Fruit fly (Drosophila melanogaster): ENCODE measurements around the gene CG15177.

Gene CG15177

DNA sequence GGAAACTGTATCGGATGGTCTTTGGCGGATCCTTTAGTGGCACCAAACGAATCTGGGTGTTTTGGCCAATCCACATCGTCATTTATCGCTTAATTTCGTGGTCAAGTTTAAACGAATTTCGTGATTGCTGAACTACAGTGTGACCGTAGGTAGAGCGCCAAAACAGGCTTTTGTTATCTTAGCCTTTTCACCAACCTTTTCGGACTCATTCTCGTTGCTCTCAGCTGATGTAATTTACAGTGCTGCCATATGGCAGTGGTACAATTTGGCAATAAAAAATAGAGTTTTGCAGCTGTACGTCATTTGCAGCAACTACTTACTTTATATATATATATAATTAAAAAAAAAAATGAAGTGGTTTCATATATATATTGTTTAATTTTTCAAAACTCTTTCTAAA, 30.8 kb upstream of the CG15177 start, which contains the start of gene agt:
agt (minus strand) TSS at position 160 of the 400 bp plus-strand sequence.
- peak; percentile 66 for TF ChIP-seq YL-1 (GFP tag; optimal IDR thresholded peaks at IDR 0.05)
- peak; percentile 4 for TF ChIP-seq Sin3A (optimal IDR thresholded peaks at IDR 0.05)
- peak; percentile 3 for TF ChIP-seq NC2β (GFP tag; optimal IDR thresholded peaks at IDR 0.05)
- TF ChIP-seq CG3065 (GFP tag; optimal IDR thresholded peaks at IDR 0.05), result no peak
- peak; percentile 71 for TF ChIP-seq CTCF (GFP tag; optimal IDR thresholded peaks at IDR 0.05)
- peak; percentile 28 for TF ChIP-seq nmo (GFP tag; optimal IDR thresholded peaks at IDR 0.05)
- peak; percentile 40 for TF ChIP-seq CG12391 (tag; optimal IDR thresholded peaks at IDR 0.05)
- no peak for TF ChIP-seq CG7271 (tag; optimal IDR thresholded peaks at IDR 0.05)
- TF ChIP-seq CG31441 (GFP tag; IDR thresholded peaks at IDR 0.05), result 0 out of 2 replicates have a peak, but pooled peaks have one; percentile 17
- TF ChIP-seq CG12659 (GFP tag; optimal IDR thresholded peaks at IDR 0.05), result peak; percentile 49
- TF ChIP-seq CG11504 (tag; optimal IDR thresholded peaks at IDR 0.05), result peak; percentile 39
- no peak for TF ChIP-seq CG8478 (optimal IDR thresholded peaks at IDR 0.05)
- TF ChIP-seq Abd-B (GFP tag; optimal IDR thresholded peaks at IDR 0.05), result peak; percentile 78
- TF ChIP-seq stwl (tag; optimal IDR thresholded peaks at IDR 0.05), result peak; percentile 93
- TF ChIP-seq BEAF-32 (GFP tag; optimal IDR thresholded peaks at IDR 0.05), result peak; percentile 51
- peak; percentile 98 for TF ChIP-seq CG12155 (GFP tag; optimal IDR thresholded peaks at IDR 0.05)
- peak; percentile 57 for TF ChIP-seq Hmr (GFP tag; optimal IDR thresholded peaks at IDR 0.05)
- TF ChIP-seq CoRest (tag; optimal IDR thresholded peaks at IDR 0.05), result peak; percentile 52
- peak; percentile 85 for TF ChIP-seq E2f2 (GFP tag; IDR thresholded peaks at IDR 0.05)
- TF ChIP-seq grau (tag; optimal IDR thresholded peaks at IDR 0.05), result peak; percentile 16
- no peak for TF ChIP-seq CG32532 (GFP tag; IDR thresholded peaks at IDR 0.05)
- no peak for TF ChIP-seq gcm (GFP tag; optimal IDR thresholded peaks at IDR 0.05)
- TF ChIP-seq CG13894 (tag; optimal IDR thresholded peaks at IDR 0.05), result peak; percentile 30
- TF ChIP-seq Myb (GFP tag; optimal IDR thresholded peaks at IDR 0.05), result peak; percentile 50
- peak; percentile 41; the same call in 1 of the 2 replicates for TF ChIP-seq amos (GFP tag; IDR thresholded peaks at IDR 0.05; ENCODE audit: partially characterized antibody)
- 0 out of 3 replicates have a peak, but pooled peaks have one; percentile 5 for TF ChIP-seq Dbx (GFP tag; IDR thresholded peaks at IDR 0.05)
- TF ChIP-seq Dll (GFP tag; IDR thresholded peaks at IDR 0.05; ENCODE audit: partially characterized antibody), result peak; percentile 45; the same call in 2 of the 4 replicates
- peak; percentile 60; the same call in 1 of the 2 replicates for TF ChIP-seq CG3847 (GFP tag; IDR thresholded peaks at IDR 0.05)
- TF ChIP-seq bsh (GFP tag; optimal IDR thresholded peaks at IDR 0.05), result no peak
- TF ChIP-seq Pdp1 (GFP tag; optimal IDR thresholded peaks at IDR 0.05), result peak in 1 of 2 experiments; percentile 82
- TF ChIP-seq CG17186 (GFP tag; optimal IDR thresholded peaks at IDR 0.05), result peak; percentile 2
- TF ChIP-seq CG17361 (GFP tag; IDR thresholded peaks at IDR 0.05), result no peak
- no peak for TF ChIP-seq CG18599 (GFP tag; optimal IDR thresholded peaks at IDR 0.05)
- peak; percentile 54; the same call in 1 of the 2 replicates for TF ChIP-seq slbo (GFP tag; IDR thresholded peaks at IDR 0.05)
- no peak for TF ChIP-seq MESR4 (GFP tag; optimal IDR thresholded peaks at IDR 0.05)
- peak; percentile 48; the same call in 2 of the 3 replicates for TF ChIP-seq row (GFP tag; IDR thresholded peaks at IDR 0.05)
- TF ChIP-seq Jarid2 (GFP tag; optimal IDR thresholded peaks at IDR 0.05), result peak; percentile 33
- TF ChIP-seq Bgb (GFP tag; IDR thresholded peaks at IDR 0.05; ENCODE audit: partially characterized antibody), result peak; percentile 37; the same call in 1 of the 2 replicates
- TF ChIP-seq CG18262 (tag; optimal IDR thresholded peaks at IDR 0.05), result no peak
- TF ChIP-seq CG13424 (tag; optimal IDR thresholded peaks at IDR 0.05), result peak; percentile 0
- peak; percentile 50 for TF ChIP-seq phol (tag; optimal IDR thresholded peaks at IDR 0.05)
- TF ChIP-seq CG15601 (tag; optimal IDR thresholded peaks at IDR 0.05), result peak; percentile 10
- peak; percentile 37 for TF ChIP-seq CG10267 (tag; optimal IDR thresholded peaks at IDR 0.05)
- TF ChIP-seq CG42726 (GFP tag; IDR thresholded peaks at IDR 0.05; ENCODE audit: partially characterized antibody), result 0 out of 2 replicates have a peak, but pooled peaks have one; percentile 28
- peak; percentile 15 for TF ChIP-seq CG4617 (GFP tag; optimal IDR thresholded peaks at IDR 0.05; ENCODE audit: borderline replicate concordance)
- TF ChIP-seq CG14667 (GFP tag; IDR thresholded peaks at IDR 0.05), result no peak
- TF ChIP-seq da (GFP tag; optimal IDR thresholded peaks at IDR 0.05), result no peak
- TF ChIP-seq Scr (GFP tag; IDR thresholded peaks at IDR 0.05; ENCODE audit: partially characterized antibody), result peak; percentile 21; the same call in 1 of the 2 replicates
- 0 out of 3 replicates have a peak, but pooled peaks have one; percentile 60 for TF ChIP-seq CG2199 (GFP tag; IDR thresholded peaks at IDR 0.05)
